Fruit fly (Drosophila melanogaster) whole organism, embryonic: ENCODE results near the gene ash1.
A peak's percentile ranks its signal among the peaks of the same experiment; 100 is the strongest.

Experiments
- CG10209 ChIP-seq: fragments of 200-800 bp; sonication (Bioruptor generic); optimal IDR thresholded peaks from 3 replicates; lab custom pipeline; 2017; ENCODE audit warnings: missing biosample characterization, mild to moderate bottlenecking, missing genetic modification characterization, missing genetic modification reagents
- CG10267 ChIP-seq: fragments of 200-800 bp; sonication (Bioruptor generic); optimal IDR thresholded peaks from 2 replicates; lab custom pipeline; 2018; ENCODE audit warnings: missing biosample characterization, mild to moderate bottlenecking, missing genetic modification characterization, moderate library complexity
- CG11398 ChIP-seq: fragments of 200-800 bp; sonication (Bioruptor generic); optimal IDR thresholded peaks from 2 replicates; lab custom pipeline; 2016; ENCODE audit warnings: missing biosample characterization, missing genetic modification characterization
- CG11456 ChIP-seq: fragments of 200-800 bp; sonication (Bioruptor generic); IDR thresholded peaks from 3 replicates; pipeline ENCODE4 v1.3.6; 2022; ENCODE audit warnings: missing biosample characterization, missing genetic modification characterization
- CG11560 ChIP-seq: fragments of 200-800 bp; sonication (Bioruptor generic); IDR thresholded peaks from 3 replicates; pipeline ENCODE4 v1.3.6; 2022; ENCODE audit warnings: missing biosample characterization, missing genetic modification characterization
- CG12104 ChIP-seq: fragments of 200-800 bp; sonication (Bioruptor generic); optimal IDR thresholded peaks from 3 replicates; lab custom pipeline; 2016; ENCODE audit warnings: missing biosample characterization, missing genetic modification characterization
- CG12391 ChIP-seq: fragments of 200-800 bp; sonication (Bioruptor generic); optimal IDR thresholded peaks from 3 replicates; lab custom pipeline; 2018; ENCODE audit warnings: missing biosample characterization, mild to moderate bottlenecking, missing genetic modification characterization, moderate library complexity
- CG12942 ChIP-seq: fragments of 200-800 bp; sonication (Bioruptor generic); optimal IDR thresholded peaks from 3 replicates; lab custom pipeline; 2016; ENCODE audit warnings: missing biosample characterization, missing genetic modification characterization
- CG13296 ChIP-seq: fragments of 200-800 bp; sonication (Bioruptor generic); optimal IDR thresholded peaks from 3 replicates; lab custom pipeline; 2018; ENCODE audit warnings: missing biosample characterization, mild to moderate bottlenecking, missing genetic modification characterization
- CG14441 ChIP-seq: fragments of 200-800 bp; sonication (Bioruptor generic); IDR thresholded peaks from 2 replicates; pipeline ENCODE4 v1.3.6; 2022; ENCODE audit warnings: missing biosample characterization, missing genetic modification characterization
- CG14667 ChIP-seq: fragments of 200-800 bp; sonication (Bioruptor generic); IDR thresholded peaks from 2 replicates; pipeline ENCODE4 v1.3.6; 2022; ENCODE audit warnings: missing biosample characterization, missing genetic modification characterization
- CG14860 ChIP-seq: fragments of 200-800 bp; sonication (Bioruptor generic); IDR thresholded peaks from 3 replicates; pipeline ENCODE4 v1.3.6; 2022; ENCODE audit warnings: missing biosample characterization, missing genetic modification characterization; ENCODE audit not compliant: partially characterized antibody
- CG17385 ChIP-seq: fragments of 200-800 bp; sonication (Bioruptor generic); optimal IDR thresholded peaks from 3 replicates; lab custom pipeline; 2018; ENCODE audit warnings: missing biosample characterization, mild to moderate bottlenecking, missing genetic modification characterization
- CG17612 ChIP-seq: fragments of 200-800 bp; sonication (Bioruptor generic); IDR thresholded peaks from 2 replicates; pipeline ENCODE4 v1.3.6; 2022; ENCODE audit warnings: missing biosample characterization, missing genetic modification characterization
- CG34422 ChIP-seq: fragments of 200-800 bp; sonication (Bioruptor generic); IDR thresholded peaks from 3 replicates; pipeline ENCODE4 v1.3.6; 2022; ENCODE audit warnings: missing biosample characterization, missing genetic modification characterization
- CG42726 ChIP-seq: fragments of 200-800 bp; sonication (Bioruptor generic); IDR thresholded peaks from 2 replicates; pipeline ENCODE4 v1.3.6; 2022; ENCODE audit warnings: missing biosample characterization, missing genetic modification characterization; ENCODE audit not compliant: partially characterized antibody
- CG4282 ChIP-seq: fragments of 200-800 bp; sonication (Bioruptor generic); optimal IDR thresholded peaks from 2 replicates; lab custom pipeline; 2016; ENCODE audit warnings: missing biosample characterization, missing genetic modification characterization
- CG5953 ChIP-seq: fragments of 200-800 bp; sonication (Bioruptor generic); IDR thresholded peaks from 2 replicates; pipeline ENCODE4 v1.3.6; 2022; ENCODE audit warnings: missing biosample characterization, missing genetic modification characterization
- CG6813 ChIP-seq: fragments of 200-800 bp; sonication (Bioruptor generic); optimal IDR thresholded peaks from 2 replicates; lab custom pipeline; 2017; ENCODE audit warnings: missing biosample characterization, missing genetic modification characterization, mild to moderate bottlenecking, moderate library complexity, missing genetic modification reagents
- CG9876 ChIP-seq: fragments of 200-800 bp; sonication (Bioruptor generic); optimal IDR thresholded peaks from 2 replicates; lab custom pipeline; 2016; ENCODE audit warnings: missing biosample characterization, missing genetic modification characterization
- CkIIα-i1 ChIP-seq: fragments of 200-800 bp; sonication (Bioruptor generic); IDR thresholded peaks from 2 replicates; pipeline ENCODE4 v1.3.6; 2022; ENCODE audit warnings: missing biosample characterization, missing genetic modification characterization
- CoRest ChIP-seq: fragments of 200-800 bp; sonication (Bioruptor generic); optimal IDR thresholded peaks from 3 replicates; lab custom pipeline; 2018; ENCODE audit warnings: missing biosample characterization, mild to moderate bottlenecking, missing genetic modification characterization, moderate library complexity
- Dbx ChIP-seq: fragments of 200-800 bp; sonication (Bioruptor generic); IDR thresholded peaks from 3 replicates; pipeline ENCODE4 v1.3.6; 2022; ENCODE audit warnings: missing biosample characterization, missing genetic modification characterization
- Drgx ChIP-seq: fragments of 200-800 bp; sonication (Bioruptor generic); IDR thresholded peaks from 2 replicates; pipeline ENCODE4 v1.3.6; 2022; ENCODE audit warnings: missing biosample characterization, missing genetic modification characterization
- GATAe ChIP-seq: fragments of 200-800 bp; sonication (Bioruptor generic); conservative IDR thresholded peaks from 2 replicates; pipeline ENCODE4 v1.3.6; 2022; ENCODE audit warnings: missing biosample characterization, missing genetic modification characterization
- HmgD ChIP-seq: fragments of 200-800 bp; sonication (Bioruptor generic); optimal IDR thresholded peaks from 3 replicates; lab custom pipeline; 2016; ENCODE audit warnings: missing biosample characterization, missing genetic modification characterization
- Lim3 ChIP-seq: fragments of 200-800 bp; sonication (Bioruptor generic); IDR thresholded peaks from 2 replicates; pipeline ENCODE4 v1.3.6; 2022; ENCODE audit warnings: missing biosample characterization, missing genetic modification characterization
- Spps ChIP-seq: fragments of 200-800 bp; sonication (Bioruptor generic); optimal IDR thresholded peaks from 2 replicates; lab custom pipeline; 2018; ENCODE audit warnings: missing biosample characterization, mild to moderate bottlenecking, missing genetic modification characterization
- Vsx1 ChIP-seq: fragments of 200-800 bp; sonication (Bioruptor generic); optimal IDR thresholded peaks from 2 replicates; lab custom pipeline; 2017; ENCODE audit warnings: missing biosample characterization, mild to moderate bottlenecking, missing genetic modification characterization, missing genetic modification reagents
- ash1 ChIP-seq: fragments of 200-800 bp; sonication (Bioruptor generic); optimal IDR thresholded peaks from 2 replicates; lab custom pipeline; 2018; ENCODE audit warnings: missing biosample characterization, mild to moderate bottlenecking, missing genetic modification characterization
- ci ChIP-seq: fragments of 200-800 bp; sonication (Bioruptor generic); IDR thresholded peaks from 3 replicates; pipeline ENCODE4 v1.3.6; 2022; ENCODE audit warnings: missing biosample characterization, missing genetic modification characterization
- croc ChIP-seq: fragments of 200-800 bp; sonication (Bioruptor generic); conservative IDR thresholded peaks from 3 replicates; pipeline ENCODE4 v1.3.6; 2022; ENCODE audit warnings: missing biosample characterization, missing genetic modification characterization
- crp ChIP-seq, 2 experiments: fragments of 200-800 bp; sonication (Bioruptor generic); optimal IDR thresholded peaks; 2 replicates in 1 of 2; 3 replicates in 1 of 2; lab custom pipeline; 2017; ENCODE audit warnings: missing biosample characterization in 2 of 2, missing genetic modification characterization in 2 of 2, mild to moderate bottlenecking in 1 of 2, moderate library complexity in 1 of 2
- dati ChIP-seq: fragments of 200-800 bp; sonication (Bioruptor generic); IDR thresholded peaks from 2 replicates; pipeline ENCODE4 v1.3.6; 2022; ENCODE audit warnings: missing biosample characterization, missing genetic modification characterization
- dm ChIP-seq: fragments of 200-800 bp; sonication (Bioruptor generic); optimal IDR thresholded peaks from 3 replicates; lab custom pipeline; 2016; ENCODE audit warnings: missing biosample characterization, missing genetic modification characterization
- emc ChIP-seq: fragments of 200-800 bp; sonication (Bioruptor generic); optimal IDR thresholded peaks from 2 replicates; lab custom pipeline; 2016; ENCODE audit warnings: missing biosample characterization, missing genetic modification characterization
- fd3F ChIP-seq: fragments of 200-800 bp; sonication (Bioruptor generic); optimal IDR thresholded peaks from 2 replicates; lab custom pipeline; 2018; ENCODE audit warnings: missing biosample characterization, mild to moderate bottlenecking, missing genetic modification characterization, moderate library complexity
- fd64A ChIP-seq: fragments of 200-800 bp; sonication (Bioruptor generic); optimal IDR thresholded peaks from 3 replicates; lab custom pipeline; 2018; ENCODE audit warnings: missing biosample characterization, mild to moderate bottlenecking, missing genetic modification characterization
- fd96Cb ChIP-seq: fragments of 200-800 bp; sonication (Bioruptor generic); optimal IDR thresholded peaks from 2 replicates; lab custom pipeline; 2018; ENCODE audit warnings: missing biosample characterization, mild to moderate bottlenecking, missing genetic modification characterization, moderate library complexity
- grau ChIP-seq: fragments of 200-800 bp; optimal IDR thresholded peaks from 3 replicates; lab custom pipeline; 2019; ENCODE audit warnings: missing biosample characterization, mild to moderate bottlenecking, missing genetic modification characterization, moderate library complexity
- kay ChIP-seq: fragments of 200-800 bp; sonication (Bioruptor generic); optimal IDR thresholded peaks from 2 replicates; lab custom pipeline; 2016; ENCODE audit warnings: missing biosample characterization, missing genetic modification characterization
- luna ChIP-seq: fragments of 200-800 bp; sonication (Bioruptor generic); optimal IDR thresholded peaks from 2 replicates; lab custom pipeline; 2016; ENCODE audit warnings: missing biosample characterization, missing genetic modification characterization
- nmo ChIP-seq: fragments of 200-800 bp; sonication (Bioruptor generic); optimal IDR thresholded peaks from 2 replicates; lab custom pipeline; 2018; ENCODE audit warnings: missing biosample characterization, mild to moderate bottlenecking, missing genetic modification characterization, moderate library complexity
- org-1 ChIP-seq: fragments of 200-800 bp; sonication (Bioruptor generic); optimal IDR thresholded peaks from 2 replicates; lab custom pipeline; 2017; ENCODE audit warnings: missing biosample characterization, missing genetic modification characterization
- prd ChIP-seq, 3 experiments: fragments of >200 bp in 2 of 3; fragments of 200-800 bp in 1 of 3; sonication (Bioruptor generic) in 1 of 3; optimal IDR thresholded peaks in 2 of 3; IDR thresholded peaks in 1 of 3; 2 replicates in 2 of 3; 3 replicates in 1 of 3; pipeline versions ENCODE4 v1.3.6 to Lab custom; 2017 to 2022; ENCODE audit warnings: missing biosample characterization in 1 of 3, missing genetic modification characterization in 1 of 3
- ro ChIP-seq: fragments of 200-800 bp; sonication (Bioruptor generic); IDR thresholded peaks from 2 replicates; pipeline ENCODE4 v1.3.6; 2022; ENCODE audit warnings: missing biosample characterization, missing genetic modification characterization
- row ChIP-seq: fragments of 200-800 bp; sonication (Bioruptor generic); IDR thresholded peaks from 3 replicates; pipeline ENCODE4 v1.3.6; 2022; ENCODE audit warnings: missing biosample characterization, missing genetic modification characterization
- sqz ChIP-seq: fragments of 200-800 bp; sonication (Bioruptor generic); optimal IDR thresholded peaks from 3 replicates; lab custom pipeline; 2018; ENCODE audit warnings: missing biosample characterization, mild to moderate bottlenecking, missing genetic modification characterization
- tgo ChIP-seq: fragments of 200-800 bp; sonication (Bioruptor generic); IDR thresholded peaks from 3 replicates; pipeline ENCODE4 v1.3.6; 2022; ENCODE audit warnings: missing biosample characterization, missing genetic modification characterization
- wek ChIP-seq: fragments of 200-800 bp; sonication (Bioruptor generic); optimal IDR thresholded peaks from 3 replicates; lab custom pipeline; 2018; ENCODE audit warnings: missing biosample characterization, mild to moderate bottlenecking, missing genetic modification characterization, moderate library complexity

The ash1 gene

dm6 chr3L:19612172-19612571 is 13.6 kb upstream of the ash1 start, which contains the start of the genes Lon and PIG-F (continued):
- TF ChIP-seq CG17385 (GFP tag; lab: Kevin White, UChicago) (peak; percentile 98), tgo (GFP tag; lab: Robert Waterston, UW) (peak; percentile 99), luna (GFP tag; lab: Kevin White, UChicago) (peak; percentile 95), prd (optimal IDR thresholded peaks at IDR 0.05; lab: Kevin White, UChicago) (no peak), prd (GFP tag; IDR thresholded peaks at IDR 0.05; lab: Robert Waterston, UW) (peak; percentile 99), GATAe (peak; percentile 94), CG9876 (GFP tag; lab: Kevin White, UChicago) (peak; percentile 94), CG11560 (tag; lab: Robert Waterston, UW) (peak; percentile 94), ro (peak; percentile 97), kay (GFP tag; lab: Kevin White, UChicago) (peak; percentile 98), HmgD (GFP tag; lab: Kevin White, UChicago) (peak; percentile 97), ci (peak; percentile 98), croc (GFP tag; lab: Robert Waterston, UW) (peak; percentile 99), fd3F (GFP tag; lab: Kevin White, UChicago) (peak; percentile 99), CG11456 (GFP tag; lab: Robert Waterston, UW) (peak; percentile 97), CG13296 (peak; percentile 99), CG34422 (GFP tag; lab: Robert Waterston, UW) (peak; percentile 99), nmo (GFP tag; lab: Kevin White, UChicago) (peak; percentile 100), CoRest (tag; lab: Kevin White, UChicago) (peak; percentile 100), dati (GFP tag; lab: Robert Waterston, UW) (peak; percentile 93), wek (peak; percentile 87), CG12104 (GFP tag; lab: Kevin White, UChicago) (peak; percentile 99), CG42726 (GFP tag; lab: Robert Waterston, UW) (0 out of 2 replicates have a peak, but pooled peaks have one; percentile 32), row (GFP tag; lab: Robert Waterston, UW) (peak; percentile 99), dm (GFP tag; lab: Kevin White, UChicago) (peak; percentile 94), CG14441 (peak; percentile 98), fd96Cb (tag; lab: Kevin White, UChicago) (peak; percentile 99), Vsx1 (GFP tag; lab: Kevin White, UChicago) (peak; percentile 98), org-1 (peak; percentile 98), Drgx (GFP tag; lab: Robert Waterston, UW) (peak; percentile 98), CG14860 (GFP tag; lab: Robert Waterston, UW) (peak; percentile 75), CG11398 (GFP tag; lab: Kevin White, UChicago) (peak; percentile 94), emc (GFP tag; lab: Kevin White, UChicago) (peak; percentile 95), Spps (peak; percentile 98), CG14667 (peak; percentile 98), CG5953 (GFP tag; lab: Robert Waterston, UW) (peak; percentile 95), CG17612 (GFP tag; lab: Robert Waterston, UW) (peak; percentile 95), sqz (GFP tag; lab: Kevin White, UChicago) (peak; percentile 99), CG4282 (peak; percentile 98), crp (GFP tag; optimal IDR thresholded peaks at IDR 0.05; lab: Kevin White, UChicago) (peak; percentile 46 to 78), fd64A (GFP tag; lab: Kevin White, UChicago) (peak; percentile 95), CkIIα-i1 (GFP tag; lab: Robert Waterston, UW) (peak; percentile 89), CG10209 (GFP tag; lab: Kevin White, UChicago) (peak; percentile 99), CG12391 (peak; percentile 99), Lim3 (GFP tag; lab: Robert Waterston, UW) (peak; percentile 93), CG10267 (tag; lab: Kevin White, UChicago) (peak; percentile 100), grau (tag; lab: Kevin White, UChicago) (peak; percentile 99), ash1 (GFP tag; lab: Kevin White, UChicago) (peak; percentile 70), CG6813 (GFP tag; lab: Kevin White, UChicago) (peak; percentile 99), Dbx (peak; percentile 99), CG12942 (GFP tag; lab: Kevin White, UChicago) (peak; percentile 99)
